Fruit fly (Drosophila melanogaster): ENCODE results near the gene Hers.

The Hers gene

dm6 chrX:19865389-19866144 lies 379 bp upstream of the Hers start, which contains the start of gene THADA (continued):
- TF ChIP-seq fu2 (GFP tag; optimal IDR thresholded peaks at IDR 0.05): no peak
- no peak for TF ChIP-seq Mes4 (GFP tag; optimal IDR thresholded peaks at IDR 0.05)
- peak; percentile 19 for TF ChIP-seq CG10147 (GFP tag; optimal IDR thresholded peaks at IDR 0.05)
- TF ChIP-seq aop (GFP tag; IDR thresholded peaks at IDR 0.05): no peak
- TF ChIP-seq CG10209 (GFP tag; optimal IDR thresholded peaks at IDR 0.05): no peak
- TF ChIP-seq CG7786 (GFP tag; optimal IDR thresholded peaks at IDR 0.05): no peak
- TF ChIP-seq vvl (GFP tag; IDR thresholded peaks at IDR 0.05): 0 out of 2 replicates have a peak, but pooled peaks have one; percentile 40
- TF ChIP-seq YL-1 (GFP tag; optimal IDR thresholded peaks at IDR 0.05): no peak
- peak; percentile 44 for TF ChIP-seq bigmax (GFP tag; optimal IDR thresholded peaks at IDR 0.05)
- TF ChIP-seq Fer1 (GFP tag; optimal IDR thresholded peaks at IDR 0.05): no peak
- TF ChIP-seq CG12155 (GFP tag; optimal IDR thresholded peaks at IDR 0.05): no peak
- no peak for TF ChIP-seq ems (GFP tag; optimal IDR thresholded peaks at IDR 0.05)
- TF ChIP-seq zf30C (GFP tag; optimal IDR thresholded peaks at IDR 0.05): no peak
- TF ChIP-seq Dbx (GFP tag; IDR thresholded peaks at IDR 0.05): 0 out of 3 replicates have a peak, but pooled peaks have one; percentile 42
- no peak for TF ChIP-seq pfk (GFP tag; optimal IDR thresholded peaks at IDR 0.05)
- peak; percentile 26 for TF ChIP-seq az2 (GFP tag; optimal IDR thresholded peaks at IDR 0.05)
- TF ChIP-seq crp (GFP tag; optimal IDR thresholded peaks at IDR 0.05): no peak
- no peak for TF ChIP-seq tio (GFP tag; optimal IDR thresholded peaks at IDR 0.05)
- peak in 1 of 2 experiments; percentile 37 for TF ChIP-seq Hr51 (GFP tag; optimal IDR thresholded peaks at IDR 0.05)
- no peak for TF ChIP-seq ttk (GFP tag; IDR thresholded peaks at IDR 0.05)
- TF ChIP-seq fru (optimal IDR thresholded peaks at IDR 0.05): no peak
- TF ChIP-seq CG8359 (GFP tag; optimal IDR thresholded peaks at IDR 0.05; ENCODE audit: borderline replicate concordance): no peak
- TF ChIP-seq E2f2 (GFP tag; IDR thresholded peaks at IDR 0.05): peak; percentile 72
- TF ChIP-seq Dek (tag; optimal IDR thresholded peaks at IDR 0.05): peak; percentile 39
- peak; percentile 97 for TF ChIP-seq Opbp (GFP tag; IDR thresholded peaks at IDR 0.05; ENCODE audit: partially characterized antibody)
- no peak for TF ChIP-seq unpg (GFP tag; optimal IDR thresholded peaks at IDR 0.05)
- TF ChIP-seq CG10959 (GFP tag; IDR thresholded peaks at IDR 0.05): no peak
- peak; percentile 91 for TF ChIP-seq sna (GFP tag; IDR thresholded peaks at IDR 0.05; ENCODE audit: partially characterized antibody)
- TF ChIP-seq CG17361 (GFP tag; IDR thresholded peaks at IDR 0.05): no peak; the same call in 2 of the 3 replicates
- TF ChIP-seq Elba2 (GFP tag; optimal IDR thresholded peaks at IDR 0.05): no peak
- no peak for TF ChIP-seq Ravus (GFP tag; IDR thresholded peaks at IDR 0.05)
- TF ChIP-seq p53 (GFP tag; optimal IDR thresholded peaks at IDR 0.05): peak; percentile 36
- no peak for TF ChIP-seq CG15269 (tag; optimal IDR thresholded peaks at IDR 0.05)
- TF ChIP-seq Sry-δ (GFP tag; optimal IDR thresholded peaks at IDR 0.05): peak; percentile 100
- peak; percentile 73 for TF ChIP-seq CG2116 (GFP tag; optimal IDR thresholded peaks at IDR 0.05)
- peak; percentile 45 for TF ChIP-seq mam (GFP tag; optimal IDR thresholded peaks at IDR 0.05)
- no peak for TF ChIP-seq Sox102F (GFP tag; optimal IDR thresholded peaks at IDR 0.05)
- no peak for TF ChIP-seq NC2β (GFP tag; optimal IDR thresholded peaks at IDR 0.05)
- peak; percentile 51 for TF ChIP-seq NFAT (GFP tag; IDR thresholded peaks at IDR 0.05)
- no peak for TF ChIP-seq Adf1 (GFP tag; IDR thresholded peaks at IDR 0.05)
- peak; percentile 41 for TF ChIP-seq nmo (GFP tag; optimal IDR thresholded peaks at IDR 0.05)
- peak; percentile 61 for TF ChIP-seq CG17802 (tag; optimal IDR thresholded peaks at IDR 0.05)
- TF ChIP-seq CG9437 (GFP tag; optimal IDR thresholded peaks at IDR 0.05): peak; percentile 63
- peak; percentile 97; the same call in 3 of the 4 replicates for TF ChIP-seq chinmo (GFP tag; IDR thresholded peaks at IDR 0.05; ENCODE audit: partially characterized antibody)
- TF ChIP-seq HLH54F (GFP tag; optimal IDR thresholded peaks at IDR 0.05): peak; percentile 31
- no peak for TF ChIP-seq jing (GFP tag; optimal IDR thresholded peaks at IDR 0.05)
- peak; percentile 45 for TF ChIP-seq CG10267 (tag; optimal IDR thresholded peaks at IDR 0.05)
- peak; percentile 80 for TF ChIP-seq CG14860 (GFP tag; IDR thresholded peaks at IDR 0.05; ENCODE audit: partially characterized antibody)
- peak; percentile 62 for TF ChIP-seq Antp (GFP tag; optimal IDR thresholded peaks at IDR 0.05)
